Worm (Caenorhabditis elegans) whole organism, L4 larva: ENCODE data around the gene bnc-1.

ENCODE experiments used
- F10B5.3 ChIP-seq: sonication (generic microtip); optimal IDR thresholded peaks from 2 replicates; lab custom pipeline; 2016; ENCODE audit warnings: mild to moderate bottlenecking, missing genetic modification characterization, missing compliant biosample characterization
- F37D6.2 ChIP-seq: sonication (generic microtip); optimal IDR thresholded peaks from 2 replicates; lab custom pipeline; 2016; ENCODE audit warnings: mild to moderate bottlenecking, missing genetic modification characterization, missing compliant biosample characterization
- F44E2.7 ChIP-seq: fragments of 200-800 bp; sonication (Bioruptor generic); IDR thresholded peaks from 2 replicates; pipeline ENCODE4 v2.1.2; 2022; ENCODE audit warnings: missing genetic modification characterization, missing compliant biosample characterization
- F49E8.2 ChIP-seq: sonication (generic microtip); optimal IDR thresholded peaks from 2 replicates; lab custom pipeline; 2016; ENCODE audit warnings: missing compliant biosample characterization, mild to moderate bottlenecking, missing genetic modification characterization, borderline replicate concordance
- Y5F2A.4 ChIP-seq: fragments of 200-800 bp; sonication (Bioruptor generic); optimal IDR thresholded peaks from 2 replicates; lab custom pipeline; 2018; ENCODE audit warnings: mild to moderate bottlenecking, missing genetic modification characterization, missing compliant biosample characterization
- Y75B8A.6 ChIP-seq: fragments of 200-800 bp; sonication (Bioruptor generic); IDR thresholded peaks from 2 replicates; pipeline ENCODE4 v1.3.6; 2022; ENCODE audit warnings: missing genetic modification reagents, missing genetic modification characterization, missing compliant biosample characterization
- ZK546.5 ChIP-seq, 2 experiments: sonication (generic microtip); optimal IDR thresholded peaks; 2 replicates each; lab custom pipeline; 2017; ENCODE audit warnings: missing biosample characterization in 2 of 2, missing genetic modification characterization in 2 of 2
- attf-4 ChIP-seq: sonication (generic microtip); optimal IDR thresholded peaks from 3 replicates; lab custom pipeline; 2017; ENCODE audit warnings: missing biosample characterization, missing genetic modification characterization
- ceh-20 ChIP-seq: fragments of 200-800 bp; sonication (Bioruptor generic); IDR thresholded peaks from 2 replicates; pipeline ENCODE4 v1.3.6; 2022; ENCODE audit warnings: missing genetic modification reagents, missing genetic modification characterization, missing compliant biosample characterization
- ceh-28 ChIP-seq: fragments of 150-350 bp; optimal IDR thresholded peaks from 2 replicates; lab custom pipeline; 2014; ENCODE audit warnings: missing biosample characterization, missing genetic modification reagents, missing genetic modification characterization
- ceh-32 ChIP-seq: sonication (generic microtip); optimal IDR thresholded peaks from 2 replicates; lab custom pipeline; 2016; ENCODE audit warnings: mild to moderate bottlenecking, missing genetic modification characterization, missing compliant biosample characterization; ENCODE audit not compliant: poor library complexity
- ceh-62 ChIP-seq: sonication (generic microtip); optimal IDR thresholded peaks from 2 replicates; lab custom pipeline; 2017; ENCODE audit warnings: missing biosample characterization, missing genetic modification characterization
- ceh-82 ChIP-seq: sonication (generic microtip); optimal IDR thresholded peaks from 2 replicates; lab custom pipeline; 2017; ENCODE audit warnings: missing biosample characterization, missing genetic modification characterization
- ctbp-1 ChIP-seq: fragments of 200-800 bp; sonication (Bioruptor generic); IDR thresholded peaks from 2 replicates; pipeline ENCODE4 v1.3.6; 2022; ENCODE audit warnings: missing genetic modification reagents, missing genetic modification characterization, missing compliant biosample characterization
- daf-16 ChIP-seq, 3 experiments: sonication (generic microtip); optimal IDR thresholded peaks; 2 replicates each; lab custom pipeline; 2016 to 2017; ENCODE audit warnings: missing genetic modification characterization in 3 of 3, missing genetic modification reagents in 3 of 3, mild to moderate bottlenecking in 2 of 3, missing compliant biosample characterization in 2 of 3, missing biosample characterization in 1 of 3, moderate library complexity in 1 of 3
- daf-8 ChIP-seq: fragments of 200-800 bp; sonication (Bioruptor generic); IDR thresholded peaks from 2 replicates; pipeline ENCODE4 v1.3.6; 2022; ENCODE audit warnings: missing genetic modification characterization, missing compliant biosample characterization
- dmd-8 ChIP-seq: fragments of 200-800 bp; sonication (Bioruptor generic); IDR thresholded peaks from 2 replicates; pipeline ENCODE4 v1.3.6; 2022; ENCODE audit warnings: missing genetic modification characterization, missing compliant biosample characterization
- dpl-1 ChIP-seq: fragments of 150-350 bp; optimal IDR thresholded peaks from 2 replicates; lab custom pipeline; 2014; ENCODE audit warnings: missing biosample characterization, missing genetic modification reagents, missing genetic modification characterization
- duxl-1 ChIP-seq: sonication (generic microtip); optimal IDR thresholded peaks from 2 replicates; lab custom pipeline; 2016; ENCODE audit warnings: mild to moderate bottlenecking, missing genetic modification characterization, moderate library complexity, missing compliant biosample characterization; ENCODE audit not compliant: poor library complexity
- dve-1 ChIP-seq: sonication (generic microtip); optimal IDR thresholded peaks from 2 replicates; lab custom pipeline; 2017; ENCODE audit warnings: antibody characterized with exemption, mild to moderate bottlenecking, missing genetic modification characterization, missing compliant biosample characterization; ENCODE audit not compliant: insufficient read depth
- egl-27 ChIP-seq: sonication (generic microtip); optimal IDR thresholded peaks from 3 replicates; lab custom pipeline; 2017; ENCODE audit warnings: missing biosample characterization, missing genetic modification reagents, missing genetic modification characterization
- fkh-10 ChIP-seq: fragments of 150-350 bp; optimal IDR thresholded peaks from 2 replicates; lab custom pipeline; 2014; ENCODE audit warnings: missing biosample characterization, missing genetic modification reagents, missing genetic modification characterization
- fos-1 ChIP-seq: fragments of 150-350 bp; optimal IDR thresholded peaks from 2 replicates; lab custom pipeline; 2014; ENCODE audit warnings: missing biosample characterization, missing genetic modification characterization
- gei-8 ChIP-seq: fragments of 200-800 bp; sonication (Bioruptor generic); optimal IDR thresholded peaks from 2 replicates; lab custom pipeline; 2018; ENCODE audit warnings: mild to moderate bottlenecking, missing genetic modification characterization, missing compliant biosample characterization
- hlh-11 ChIP-seq: fragments of 200-800 bp; sonication (Bioruptor generic); optimal IDR thresholded peaks from 2 replicates; lab custom pipeline; 2018; ENCODE audit warnings: mild to moderate bottlenecking, missing genetic modification characterization, missing compliant biosample characterization
- hmg-1.1 ChIP-seq: fragments of 200-800 bp; sonication (Bioruptor generic); IDR thresholded peaks from 2 replicates; pipeline ENCODE4 v1.3.6; 2022; ENCODE audit warnings: missing genetic modification reagents, missing genetic modification characterization, missing compliant biosample characterization
- lim-7 ChIP-seq: fragments of 200-800 bp; sonication (Bioruptor generic); IDR thresholded peaks from 2 replicates; pipeline ENCODE4 v1.3.6; 2022; ENCODE audit warnings: missing genetic modification characterization, missing compliant biosample characterization
- lin-29 ChIP-seq: fragments of 200-800 bp; sonication (Bioruptor generic); IDR thresholded peaks from 2 replicates; pipeline ENCODE4 v1.3.6; 2022; ENCODE audit warnings: missing genetic modification reagents, missing genetic modification characterization, missing compliant biosample characterization
- lin-38 ChIP-seq: fragments of 200-800 bp; sonication (Bioruptor generic); IDR thresholded peaks from 2 replicates; pipeline ENCODE4 v1.3.6; 2022; ENCODE audit warnings: missing genetic modification reagents, missing genetic modification characterization, missing compliant biosample characterization
- madf-5 ChIP-seq, 2 experiments: fragments of 200-800 bp; sonication (Bioruptor generic); IDR thresholded peaks; 2 replicates each; pipeline ENCODE4 v1.3.6; 2022; ENCODE audit warnings: missing compliant biosample characterization in 2 of 2, missing genetic modification characterization in 2 of 2
- mdl-1 ChIP-seq, 2 experiments: fragments of 150-350 bp in 1 of 2; sonication (generic microtip) in 1 of 2; optimal IDR thresholded peaks; 2 replicates each; lab custom pipeline; 2014 to 2017; ENCODE audit warnings: missing biosample characterization in 2 of 2, missing genetic modification characterization in 2 of 2
- mes-2 ChIP-seq: sonication (generic microtip); optimal IDR thresholded peaks from 2 replicates; lab custom pipeline; 2016; ENCODE audit warnings: missing genotype, mild to moderate bottlenecking, missing genetic modification characterization, missing compliant biosample characterization; ENCODE audit not compliant: poor library complexity, severe bottlenecking
- nhr-102 ChIP-seq: sonication (generic microtip); optimal IDR thresholded peaks from 2 replicates; lab custom pipeline; 2016; ENCODE audit warnings: mild to moderate bottlenecking, missing genetic modification characterization, moderate library complexity, missing compliant biosample characterization
- nhr-111 ChIP-seq: fragments of 200-800 bp; sonication (Bioruptor generic); optimal IDR thresholded peaks from 2 replicates; lab custom pipeline; 2018; ENCODE audit warnings: mild to moderate bottlenecking, missing genetic modification characterization, missing compliant biosample characterization
- nhr-28 ChIP-seq: fragments of 150-350 bp; optimal IDR thresholded peaks from 2 replicates; lab custom pipeline; 2014; ENCODE audit warnings: missing biosample characterization, missing genetic modification characterization
- nhr-41 ChIP-seq: fragments of 200-800 bp; sonication (Bioruptor generic); IDR thresholded peaks from 2 replicates; pipeline ENCODE4 v1.3.6; 2022; ENCODE audit warnings: missing genetic modification reagents, missing genetic modification characterization, missing compliant biosample characterization
- nhr-48 ChIP-seq: sonication (generic microtip); optimal IDR thresholded peaks from 2 replicates; lab custom pipeline; 2016; ENCODE audit warnings: mild to moderate bottlenecking, missing genetic modification characterization, missing compliant biosample characterization
- nhr-6 ChIP-seq: fragments of 150-350 bp; optimal IDR thresholded peaks from 2 replicates; lab custom pipeline; 2014; ENCODE audit warnings: missing biosample characterization, missing genetic modification characterization
- pqm-1 ChIP-seq: sonication (generic microtip); optimal IDR thresholded peaks from 2 replicates; lab custom pipeline; 2017; ENCODE audit warnings: missing biosample characterization, missing genetic modification characterization
- set-16 ChIP-seq: fragments of 200-800 bp; sonication (Bioruptor generic); IDR thresholded peaks from 2 replicates; pipeline ENCODE4 v1.3.6; 2022; ENCODE audit warnings: missing genetic modification reagents, missing genetic modification characterization, missing compliant biosample characterization
- spr-3 ChIP-seq: fragments of 200-800 bp; sonication (Bioruptor generic); optimal IDR thresholded peaks from 2 replicates; lab custom pipeline; 2018; ENCODE audit warnings: mild to moderate bottlenecking, missing genetic modification characterization, missing compliant biosample characterization
- tag-97 ChIP-seq: fragments of 200-800 bp; sonication (Bioruptor generic); IDR thresholded peaks from 2 replicates; pipeline ENCODE4 v1.3.6; 2022; ENCODE audit warnings: missing genetic modification characterization, missing compliant biosample characterization
- tra-1 ChIP-seq: fragments of 200-800 bp; sonication (Bioruptor generic); IDR thresholded peaks from 2 replicates; pipeline ENCODE4 v1.3.6; 2022; ENCODE audit warnings: missing genetic modification reagents, missing genetic modification characterization, missing compliant biosample characterization
- unc-39 ChIP-seq: sonication (generic microtip); optimal IDR thresholded peaks from 2 replicates; lab custom pipeline; 2017; ENCODE audit warnings: missing biosample characterization, missing genetic modification characterization
- vab-7 ChIP-seq: fragments of 200-800 bp; sonication (Bioruptor generic); IDR thresholded peaks from 2 replicates; pipeline ENCODE4 v1.3.6; 2022; ENCODE audit warnings: missing genetic modification reagents, missing genetic modification characterization, missing compliant biosample characterization
- zfp-3 ChIP-seq: fragments of 200-800 bp; sonication (Bioruptor generic); conservative IDR thresholded peaks from 2 replicates; pipeline ENCODE4 v1.3.6; 2022; ENCODE audit warnings: missing genetic modification reagents, missing genetic modification characterization, missing compliant biosample characterization
- zip-11 ChIP-seq: fragments of 200-800 bp; sonication (Bioruptor generic); IDR thresholded peaks from 2 replicates; pipeline ENCODE4 v1.3.6; 2022; ENCODE audit warnings: missing genetic modification characterization, missing compliant biosample characterization
- zip-2 ChIP-seq: fragments of 150-350 bp; optimal IDR thresholded peaks from 2 replicates; lab custom pipeline; 2014; ENCODE audit warnings: missing biosample characterization, missing genetic modification characterization
- ztf-11 ChIP-seq: fragments of 150-350 bp; optimal IDR thresholded peaks from 2 replicates; lab custom pipeline; 2014; ENCODE audit warnings: missing biosample characterization, missing genetic modification characterization
- ztf-7 ChIP-seq: fragments of 150-350 bp; optimal IDR thresholded peaks from 2 replicates; lab custom pipeline; 2014; ENCODE audit warnings: missing biosample characterization, missing genetic modification characterization

The bnc-1 gene

DNA sequence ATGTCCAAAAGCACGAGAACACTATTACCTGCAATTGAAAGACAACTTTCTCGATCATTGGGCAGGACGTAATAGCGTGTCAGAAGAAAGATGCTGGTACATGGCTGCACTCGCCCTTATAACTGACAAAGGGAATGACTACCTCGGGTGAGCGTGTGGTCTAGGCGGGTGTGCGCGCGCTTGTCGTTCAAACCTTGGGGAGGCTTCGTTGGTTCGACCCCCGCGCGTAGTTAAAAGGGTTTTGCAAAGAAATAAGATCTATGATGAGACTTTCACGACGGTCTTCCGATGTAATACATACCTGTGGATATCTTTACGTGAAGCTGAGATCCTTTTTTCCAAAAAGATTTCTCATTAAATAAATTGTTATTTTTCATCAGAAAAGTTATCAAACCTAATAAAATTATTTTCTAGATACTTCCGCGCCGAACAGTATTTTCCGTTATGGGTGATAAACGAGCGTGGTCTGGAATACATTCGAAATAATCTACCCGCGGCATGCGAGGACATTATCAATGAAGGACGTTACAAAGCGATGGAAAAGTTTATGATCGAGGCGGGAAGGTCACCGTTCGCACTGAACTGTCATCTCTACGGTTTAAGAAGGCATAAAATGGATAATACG is 26.7 kb upstream of the bnc-1 start (continued):
- TF ChIP-seq lin-29 (peak; percentile 94), ceh-82 (tag; lab: Kevin White, UChicago) (no peak), ztf-11 (tag; lab: Kevin White, UChicago) (peak; percentile 49), zip-11 (GFP tag; lab: Robert Waterston, UW) (peak; percentile 94), ceh-32 (tag; lab: Kevin White, UChicago) (peak; percentile 85), ZK546.5 (tag; optimal IDR thresholded peaks at IDR 0.05; lab: Kevin White, UChicago) (peak in 1 of 2 experiments; percentile 23), ctbp-1 (GFP tag; lab: Robert Waterston, UW) (peak; percentile 99), dpl-1 (peak; percentile 63), pqm-1 (tag; lab: Kevin White, UChicago) (no peak), gei-8 (GFP tag; lab: Kevin White, UChicago) (peak; percentile 99), madf-5 (GFP tag; IDR thresholded peaks at IDR 0.05; lab: Robert Waterston, UW) (peak; percentile 100), Y5F2A.4 (GFP tag; lab: Kevin White, UChicago) (peak; percentile 98), tra-1 (peak; percentile 99), ztf-7 (tag; lab: Kevin White, UChicago) (peak; percentile 70), hlh-11 (tag; lab: Kevin White, UChicago) (peak; percentile 82), hmg-1.1 (GFP tag; lab: Robert Waterston, UW) (peak; percentile 98), lim-7 (GFP tag; lab: Robert Waterston, UW) (peak; percentile 100), ceh-20 (GFP tag; lab: Robert Waterston, UW) (peak; percentile 97), egl-27 (tag; lab: Kevin White, UChicago) (peak; percentile 38), duxl-1 (tag; lab: Kevin White, UChicago) (peak; percentile 97), F49E8.2 (peak; percentile 95), Y75B8A.6 (GFP tag; lab: Robert Waterston, UW) (peak; percentile 96), spr-3 (GFP tag; lab: Kevin White, UChicago) (peak; percentile 97), fkh-10 (GFP tag; lab: Kevin White, UChicago) (peak; percentile 60), dve-1 (tag; lab: Kevin White, UChicago) (peak; percentile 89), nhr-41 (GFP tag; lab: Robert Waterston, UW) (peak; percentile 100), unc-39 (tag; lab: Kevin White, UChicago) (no peak), fos-1 (tag; lab: Kevin White, UChicago) (no peak), mdl-1 (tag; optimal IDR thresholded peaks at IDR 0.05; lab: Kevin White, UChicago) (peak; percentile 13 to 49), lin-38 (peak; percentile 93), ceh-28 (tag; lab: Kevin White, UChicago) (no peak), nhr-28 (tag; lab: Kevin White, UChicago) (no peak), nhr-6 (tag; lab: Kevin White, UChicago) (peak; percentile 91), F37D6.2 (tag; lab: Kevin White, UChicago) (peak; percentile 89), attf-4 (tag; lab: Kevin White, UChicago) (peak; percentile 83), dmd-8 (GFP tag; lab: Robert Waterston, UW) (peak; percentile 100), mes-2 (tag; lab: Kevin White, UChicago) (peak; percentile 95), zip-2 (tag; lab: Kevin White, UChicago) (peak; percentile 60), vab-7 (GFP tag; lab: Robert Waterston, UW) (peak; percentile 99), daf-16 (GFP tag; optimal IDR thresholded peaks at IDR 0.05; lab: Kevin White, UChicago) (peak; percentile 96 to 98), daf-16 (tag; optimal IDR thresholded peaks at IDR 0.05; lab: Kevin White, UChicago) (peak; percentile 81), set-16 (GFP tag; lab: Robert Waterston, UW) (peak; percentile 84), zfp-3 (GFP tag; lab: Robert Waterston, UW) (peak; percentile 94), nhr-102 (tag; lab: Kevin White, UChicago) (peak; percentile 95), F10B5.3 (peak; percentile 94), nhr-111 (GFP tag; lab: Kevin White, UChicago) (peak; percentile 100), F44E2.7 (GFP tag; lab: Robert Waterston, UW) (peak; percentile 100), nhr-48 (tag; lab: Kevin White, UChicago) (peak; percentile 93), ceh-62 (no peak), tag-97 (GFP tag; lab: Robert Waterston, UW) (peak; percentile 93), daf-8 (GFP tag; lab: Robert Waterston, UW) (peak; percentile 96)
